Worm (Caenorhabditis elegans): ENCODE results near the gene msh-5.
"Not testable (repeated sequence)": the region's sequence is repeated elsewhere in the genome, so short reads cannot be mapped to it uniquely, and the experiment has no call there.

DNA sequence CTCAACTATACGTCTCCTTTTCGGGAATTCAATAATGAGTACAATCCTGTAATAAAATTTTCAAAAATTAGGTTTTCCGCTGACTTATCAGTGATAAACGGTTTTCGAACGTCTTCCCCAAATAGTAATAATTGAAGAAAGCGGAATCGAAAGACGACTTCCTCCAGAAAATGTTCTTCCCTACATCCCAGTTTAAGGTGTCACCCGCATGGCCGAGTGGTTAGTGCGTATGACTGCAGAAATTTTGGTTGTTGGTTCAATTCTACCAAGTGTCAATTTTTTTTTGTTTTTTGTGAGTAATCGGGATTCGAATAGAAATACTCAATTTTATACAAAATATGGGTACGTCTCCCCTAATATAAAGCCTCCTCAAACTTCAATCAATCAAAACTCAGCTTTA is 14.2 kb upstream of the msh-5 start:
- not testable (repeated sequence) for TF ChIP-seq cog-1 (tag; optimal IDR thresholded peaks at IDR 0.05); klf-2 (GFP tag; conservative IDR thresholded peaks at IDR 0.05); med-1 (GFP tag; optimal IDR thresholded peaks at IDR 0.05; ENCODE audit: insufficient read depth); ztf-29 (GFP tag; IDR thresholded peaks at IDR 0.05)
- TF ChIP-seq T22C8.4 (GFP tag; IDR thresholded peaks at IDR 0.05) = 0 out of 2 replicates have a peak, but pooled peaks have one; percentile 25
- TF ChIP-seq tab-1 (GFP tag; IDR thresholded peaks at IDR 0.05) = 0 out of 2 replicates have a peak, but pooled peaks have one; percentile 51
- TF ChIP-seq ztf-23 (GFP tag; IDR thresholded peaks at IDR 0.05) = peak; percentile 30; the same call in 1 of the 2 replicates
- TF ChIP-seq flt-1 (GFP tag; IDR thresholded peaks at IDR 0.05) = peak; percentile 54
- TF ChIP-seq ref-1 (GFP tag; conservative IDR thresholded peaks at IDR 0.05) = peak; percentile 43; the same call in 1 of the 2 replicates

Data from whole organism, midembryonic.